Fruit fly (Drosophila melanogaster) whole organism, embryonic: ENCODE measurements around the gene CG13766.
A peak's percentile ranks its signal among the peaks of the same experiment; 100 is the strongest.

Source experiments
- Adf1 ChIP-seq: fragments of 200-800 bp; sonication (Bioruptor generic); IDR thresholded peaks from 2 replicates; pipeline ENCODE4 v1.3.6; 2022; ENCODE audit warnings: missing biosample characterization, missing genetic modification characterization
- Bgb ChIP-seq: fragments of 200-800 bp; sonication (Bioruptor generic); IDR thresholded peaks from 2 replicates; pipeline ENCODE4 v1.3.6; 2022; ENCODE audit warnings: missing biosample characterization, missing genetic modification characterization; ENCODE audit not compliant: partially characterized antibody
- Bteb2 ChIP-seq: fragments of 200-800 bp; sonication (Bioruptor generic); optimal IDR thresholded peaks from 2 replicates; lab custom pipeline; 2016; ENCODE audit warnings: missing biosample characterization, missing genetic modification characterization
- CG10565 ChIP-seq: fragments of 200-800 bp; sonication (Bioruptor generic); optimal IDR thresholded peaks from 3 replicates; lab custom pipeline; 2016; ENCODE audit warnings: missing biosample characterization, mild to moderate bottlenecking, missing genetic modification characterization
- CG11247 ChIP-seq: fragments of 200-800 bp; sonication (Bioruptor generic); IDR thresholded peaks from 2 replicates; pipeline ENCODE4 v1.3.6; 2022; ENCODE audit warnings: missing biosample characterization, missing genetic modification characterization
- CG11398 ChIP-seq: fragments of 200-800 bp; sonication (Bioruptor generic); optimal IDR thresholded peaks from 2 replicates; lab custom pipeline; 2016; ENCODE audit warnings: missing biosample characterization, missing genetic modification characterization
- CG11504 ChIP-seq: fragments of 200-800 bp; sonication (Bioruptor generic); optimal IDR thresholded peaks from 3 replicates; lab custom pipeline; 2019; ENCODE audit warnings: missing biosample characterization, mild to moderate bottlenecking, missing genetic modification characterization, moderate library complexity
- CG12299 ChIP-seq: fragments of 200-800 bp; sonication (Bioruptor generic); optimal IDR thresholded peaks from 2 replicates; lab custom pipeline; 2018; ENCODE audit warnings: missing biosample characterization, mild to moderate bottlenecking, missing genetic modification characterization
- CG13287 ChIP-seq: fragments of 200-800 bp; sonication (Bioruptor generic); IDR thresholded peaks from 2 replicates; pipeline ENCODE4 v1.3.6; 2022; ENCODE audit warnings: missing biosample characterization, missing genetic modification characterization; ENCODE audit not compliant: partially characterized antibody
- CG13296 ChIP-seq: fragments of 200-800 bp; sonication (Bioruptor generic); optimal IDR thresholded peaks from 3 replicates; lab custom pipeline; 2018; ENCODE audit warnings: missing biosample characterization, mild to moderate bottlenecking, missing genetic modification characterization
- CG13624 ChIP-seq: fragments of 200-800 bp; sonication (Bioruptor generic); optimal IDR thresholded peaks from 2 replicates; lab custom pipeline; 2016; ENCODE audit warnings: missing biosample characterization, missing genetic modification characterization
- CG14441 ChIP-seq: fragments of 200-800 bp; sonication (Bioruptor generic); IDR thresholded peaks from 2 replicates; pipeline ENCODE4 v1.3.6; 2022; ENCODE audit warnings: missing biosample characterization, missing genetic modification characterization
- CG16813 ChIP-seq: fragments of 200-800 bp; sonication (Bioruptor generic); IDR thresholded peaks from 3 replicates; pipeline ENCODE4 v1.3.6; 2022; ENCODE audit warnings: missing biosample characterization, missing genetic modification characterization; ENCODE audit not compliant: partially characterized antibody
- CG17612 ChIP-seq: fragments of 200-800 bp; sonication (Bioruptor generic); IDR thresholded peaks from 2 replicates; pipeline ENCODE4 v1.3.6; 2022; ENCODE audit warnings: missing biosample characterization, missing genetic modification characterization
- CG2202 ChIP-seq: fragments of 200-800 bp; sonication (Bioruptor generic); optimal IDR thresholded peaks from 2 replicates; lab custom pipeline; 2018; ENCODE audit warnings: missing biosample characterization, mild to moderate bottlenecking, missing genetic modification characterization
- CG31388 ChIP-seq: fragments of 200-800 bp; sonication (Bioruptor generic); optimal IDR thresholded peaks from 2 replicates; lab custom pipeline; 2016; ENCODE audit warnings: missing biosample characterization, missing genetic modification characterization
- CG3407 ChIP-seq: fragments of 200-800 bp; sonication (Bioruptor generic); optimal IDR thresholded peaks from 2 replicates; lab custom pipeline; 2018; ENCODE audit warnings: missing biosample characterization, mild to moderate bottlenecking, missing genetic modification characterization
- CG3847 ChIP-seq: fragments of 200-800 bp; sonication (Bioruptor generic); IDR thresholded peaks from 2 replicates; pipeline ENCODE4 v1.3.6; 2022; ENCODE audit warnings: missing biosample characterization, missing genetic modification characterization
- CG5180 ChIP-seq: fragments of 200-800 bp; sonication (Bioruptor generic); optimal IDR thresholded peaks from 3 replicates; lab custom pipeline; 2017; ENCODE audit warnings: missing biosample characterization, missing genetic modification characterization, mild to moderate bottlenecking, moderate library complexity, missing genetic modification reagents
- CG8478 ChIP-seq: fragments of >200 bp; optimal IDR thresholded peaks from 2 replicates; lab custom pipeline; 2018
- Gug ChIP-seq: fragments of 200-800 bp; sonication (Bioruptor generic); IDR thresholded peaks from 4 replicates; pipeline ENCODE4 v1.3.6; 2022; ENCODE audit warnings: missing biosample characterization, missing genetic modification characterization
- Hey ChIP-seq: fragments of 200-800 bp; sonication (Bioruptor generic); optimal IDR thresholded peaks from 3 replicates; lab custom pipeline; 2018; ENCODE audit warnings: missing biosample characterization, mild to moderate bottlenecking, missing genetic modification characterization
- Hmx ChIP-seq: fragments of 200-800 bp; sonication (Bioruptor generic); optimal IDR thresholded peaks from 2 replicates; lab custom pipeline; 2016; ENCODE audit warnings: missing biosample characterization, missing genetic modification characterization
- Lim3 ChIP-seq: fragments of 200-800 bp; sonication (Bioruptor generic); IDR thresholded peaks from 2 replicates; pipeline ENCODE4 v1.3.6; 2022; ENCODE audit warnings: missing biosample characterization, missing genetic modification characterization
- MESR4 ChIP-seq: fragments of 200-800 bp; sonication (Bioruptor generic); optimal IDR thresholded peaks from 2 replicates; lab custom pipeline; 2018; ENCODE audit warnings: missing biosample characterization, mild to moderate bottlenecking, missing genetic modification characterization, moderate library complexity
- MTF-1 ChIP-seq: fragments of 200-800 bp; sonication (Bioruptor generic); optimal IDR thresholded peaks from 2 replicates; lab custom pipeline; 2018; ENCODE audit warnings: missing biosample characterization, mild to moderate bottlenecking, missing genetic modification characterization, borderline replicate concordance
- Nf-YC ChIP-seq: fragments of 200-800 bp; optimal IDR thresholded peaks from 3 replicates; lab custom pipeline; 2019; ENCODE audit warnings: missing biosample characterization, mild to moderate bottlenecking, missing genetic modification characterization, moderate library complexity
- Rfx ChIP-seq: fragments of 200-800 bp; sonication (Bioruptor generic); IDR thresholded peaks from 2 replicates; pipeline ENCODE4 v1.3.6; 2022; ENCODE audit warnings: missing biosample characterization, missing genetic modification characterization
- Sox102F ChIP-seq: fragments of 200-800 bp; sonication (Bioruptor generic); optimal IDR thresholded peaks from 2 replicates; lab custom pipeline; 2018; ENCODE audit warnings: missing biosample characterization, mild to moderate bottlenecking, missing genetic modification characterization, moderate library complexity
- ab ChIP-seq: fragments of 200-800 bp; sonication (Bioruptor generic); optimal IDR thresholded peaks from 2 replicates; lab custom pipeline; 2016; ENCODE audit warnings: missing biosample characterization, missing genetic modification characterization
- aop ChIP-seq: fragments of 200-800 bp; sonication (Bioruptor generic); IDR thresholded peaks from 2 replicates; pipeline ENCODE4 v1.3.6; 2022; ENCODE audit warnings: missing biosample characterization, missing genetic modification characterization
- ara ChIP-seq: fragments of 200-800 bp; sonication (Bioruptor generic); IDR thresholded peaks from 2 replicates; pipeline ENCODE4 v1.3.6; 2022; ENCODE audit warnings: missing biosample characterization, missing genetic modification characterization
- bbx ChIP-seq: fragments of 200-800 bp; sonication (Bioruptor generic); IDR thresholded peaks from 2 replicates; pipeline ENCODE4 v1.3.6; 2022; ENCODE audit warnings: missing biosample characterization, missing genetic modification characterization; ENCODE audit not compliant: partially characterized antibody
- br ChIP-seq: fragments of >200 bp; optimal IDR thresholded peaks from 2 replicates; lab custom pipeline; 2017
- caup ChIP-seq: fragments of 200-800 bp; sonication (Bioruptor generic); optimal IDR thresholded peaks from 3 replicates; lab custom pipeline; 2017; ENCODE audit warnings: missing biosample characterization, mild to moderate bottlenecking, missing genetic modification characterization, moderate library complexity; ENCODE audit not compliant: severe bottlenecking
- ci ChIP-seq: fragments of 200-800 bp; sonication (Bioruptor generic); IDR thresholded peaks from 3 replicates; pipeline ENCODE4 v1.3.6; 2022; ENCODE audit warnings: missing biosample characterization, missing genetic modification characterization
- crp ChIP-seq, 2 experiments: fragments of 200-800 bp; sonication (Bioruptor generic); optimal IDR thresholded peaks; 2 replicates in 1 of 2; 3 replicates in 1 of 2; lab custom pipeline; 2017; ENCODE audit warnings: missing biosample characterization in 2 of 2, missing genetic modification characterization in 2 of 2, mild to moderate bottlenecking in 1 of 2, moderate library complexity in 1 of 2
- dimm ChIP-seq: fragments of 200-800 bp; sonication (Bioruptor generic); IDR thresholded peaks from 2 replicates; pipeline ENCODE4 v1.3.6; 2022; ENCODE audit warnings: missing biosample characterization, missing genetic modification characterization
- exex ChIP-seq: fragments of 200-800 bp; sonication (Bioruptor generic); optimal IDR thresholded peaks from 4 replicates; lab custom pipeline; 2018; ENCODE audit warnings: missing biosample characterization, mild to moderate bottlenecking, missing genetic modification characterization, moderate library complexity
- ftz-f1 ChIP-seq: fragments of 200-800 bp; sonication (Bioruptor generic); optimal IDR thresholded peaks from 2 replicates; lab custom pipeline; 2016; ENCODE audit warnings: missing biosample characterization, missing genetic modification characterization
- gem ChIP-seq: fragments of 200-800 bp; sonication (Bioruptor generic); optimal IDR thresholded peaks from 2 replicates; lab custom pipeline; 2019; ENCODE audit warnings: missing biosample characterization, mild to moderate bottlenecking, missing genetic modification characterization, moderate library complexity
- hbn ChIP-seq: fragments of 200-800 bp; sonication (Bioruptor generic); IDR thresholded peaks from 2 replicates; pipeline ENCODE4 v1.3.6; 2022; ENCODE audit warnings: missing biosample characterization, missing genetic modification characterization; ENCODE audit not compliant: partially characterized antibody
- jing ChIP-seq: fragments of 200-800 bp; sonication (Bioruptor generic); optimal IDR thresholded peaks from 2 replicates; lab custom pipeline; 2018; ENCODE audit warnings: missing biosample characterization, mild to moderate bottlenecking, missing genetic modification characterization
- ken ChIP-seq: fragments of 200-800 bp; sonication (Bioruptor generic); IDR thresholded peaks from 3 replicates; pipeline ENCODE4 v1.3.6; 2022; ENCODE audit warnings: missing biosample characterization, missing genetic modification characterization
- klu ChIP-seq: fragments of 200-800 bp; sonication (Bioruptor generic); IDR thresholded peaks from 2 replicates; pipeline ENCODE4 v1.3.6; 2022; ENCODE audit warnings: missing biosample characterization, missing genetic modification characterization
- lab ChIP-seq: fragments of 200-800 bp; sonication (Bioruptor generic); optimal IDR thresholded peaks from 3 replicates; lab custom pipeline; 2017; ENCODE audit warnings: missing biosample characterization, missing genetic modification characterization, mild to moderate bottlenecking, moderate library complexity, missing genetic modification reagents
- nom ChIP-seq: fragments of 200-800 bp; sonication (Bioruptor generic); optimal IDR thresholded peaks from 2 replicates; lab custom pipeline; 2017; ENCODE audit warnings: missing biosample characterization, missing genetic modification characterization, mild to moderate bottlenecking, moderate library complexity, missing genetic modification reagents
- odd ChIP-seq: fragments of 200-800 bp; sonication (Bioruptor generic); optimal IDR thresholded peaks from 2 replicates; lab custom pipeline; 2017; ENCODE audit warnings: missing biosample characterization, mild to moderate bottlenecking, missing genetic modification characterization
- org-1 ChIP-seq: fragments of 200-800 bp; sonication (Bioruptor generic); optimal IDR thresholded peaks from 2 replicates; lab custom pipeline; 2017; ENCODE audit warnings: missing biosample characterization, missing genetic modification characterization
- pho ChIP-seq: fragments of 200-800 bp; sonication (Bioruptor generic); optimal IDR thresholded peaks from 2 replicates; lab custom pipeline; 2016; ENCODE audit warnings: missing biosample characterization, missing genetic modification characterization
- pnt ChIP-seq: fragments of 200-800 bp; sonication (Bioruptor generic); optimal IDR thresholded peaks from 3 replicates; lab custom pipeline; 2016; ENCODE audit warnings: missing biosample characterization, missing genetic modification characterization
- sug ChIP-seq: fragments of 200-800 bp; optimal IDR thresholded peaks from 2 replicates; lab custom pipeline; 2019; ENCODE audit warnings: missing biosample characterization, mild to moderate bottlenecking, missing genetic modification characterization, moderate library complexity
- unc-4 ChIP-seq: fragments of 200-800 bp; sonication (Bioruptor generic); IDR thresholded peaks from 2 replicates; pipeline ENCODE4 v1.3.6; 2022; ENCODE audit warnings: missing biosample characterization, missing genetic modification characterization; ENCODE audit not compliant: partially characterized antibody

The CG13766 gene

DNA sequence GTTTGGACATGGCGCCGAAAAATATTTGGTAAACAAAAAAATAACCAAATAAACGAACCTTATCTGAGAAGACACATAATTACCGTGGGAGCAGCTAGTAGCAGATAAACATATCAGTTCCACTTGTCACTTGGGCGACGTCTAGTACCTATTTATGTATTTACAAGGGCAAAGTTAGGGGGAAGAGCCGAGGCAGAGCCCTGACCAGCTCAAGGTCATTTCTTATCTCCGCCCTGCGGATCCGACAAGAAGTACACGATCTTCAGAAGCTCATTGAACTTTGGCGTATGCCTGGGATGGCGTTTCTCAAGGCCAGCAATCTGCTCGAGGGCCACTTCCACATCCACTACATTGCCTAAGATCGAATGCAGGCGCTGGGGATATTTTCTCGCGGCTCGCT, 1.0 kb downstream of the CG13766 start (continued):
- TF ChIP-seq ci, result 0 out of 3 replicates have a peak, but pooled peaks have one; percentile 51
- peak; percentile 86 for TF ChIP-seq ftz-f1 (GFP tag; lab: Kevin White, UChicago)
- TF ChIP-seq hbn, result no peak
- TF ChIP-seq CG2202 (tag; lab: Kevin White, UChicago), result no peak
- TF ChIP-seq Lim3 (GFP tag; lab: Robert Waterston, UW), result no peak
- TF ChIP-seq caup, result no peak
- no peak for TF ChIP-seq Nf-YC
- TF ChIP-seq CG5180 (GFP tag; lab: Kevin White, UChicago), result no peak
- TF ChIP-seq Bgb (GFP tag; lab: Robert Waterston, UW), result no peak
- no peak for TF ChIP-seq Sox102F
- TF ChIP-seq CG11247 (GFP tag; lab: Robert Waterston, UW), result no peak
- TF ChIP-seq Hmx (GFP tag; lab: Kevin White, UChicago), result no peak
- TF ChIP-seq CG10565 (GFP tag; lab: Kevin White, UChicago), result no peak
- no peak for TF ChIP-seq nom
- TF ChIP-seq gem (tag; lab: Kevin White, UChicago), result no peak
- TF ChIP-seq CG13296, result no peak
- no peak for TF ChIP-seq dimm (GFP tag; lab: Robert Waterston, UW)
- TF ChIP-seq lab, result no peak
- no peak for TF ChIP-seq ab (GFP tag; lab: Kevin White, UChicago)
- no peak for TF ChIP-seq CG3847 (GFP tag; lab: Robert Waterston, UW)
- no peak for TF ChIP-seq klu (GFP tag; lab: Robert Waterston, UW)
- no peak for TF ChIP-seq Gug (GFP tag; lab: Robert Waterston, UW)
- TF ChIP-seq org-1 (GFP tag; lab: Kevin White, UChicago), result no peak
- no peak for TF ChIP-seq ken (GFP tag; lab: Robert Waterston, UW)
- TF ChIP-seq pho (GFP tag; lab: Kevin White, UChicago), result no peak
- no peak for TF ChIP-seq CG12299 (tag; lab: Kevin White, UChicago)
- no peak for TF ChIP-seq ara
- TF ChIP-seq CG13624, result no peak
- TF ChIP-seq Hey (tag; lab: Kevin White, UChicago), result peak; percentile 55
- no peak for TF ChIP-seq CG14441 (GFP tag; lab: Robert Waterston, UW)
- TF ChIP-seq CG3407 (GFP tag; lab: Kevin White, UChicago), result no peak

DNA sequence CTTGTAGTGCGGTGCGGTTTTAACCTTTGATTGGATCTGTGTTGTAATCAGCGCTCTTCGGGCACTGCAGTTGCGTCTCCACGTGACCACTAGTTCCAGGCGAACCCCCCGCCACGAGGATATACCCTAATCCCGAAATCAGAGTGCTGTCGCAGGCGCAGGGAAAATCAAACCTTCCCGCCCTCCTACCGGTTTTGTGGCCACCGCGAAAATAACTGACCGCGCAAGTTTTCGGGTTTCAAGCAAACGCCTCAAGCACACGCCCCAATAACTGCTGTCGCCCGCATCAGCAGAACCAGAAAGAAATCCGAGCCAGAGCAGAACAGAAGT, 3.7 kb downstream of the CG13766 start:
- TF ChIP-seq br (lab: Kevin White, UChicago) (no peak), sug (peak; percentile 16), Adf1 (GFP tag; lab: Robert Waterston, UW) (no peak), Hey (tag; lab: Kevin White, UChicago) (no peak), MESR4 (GFP tag; lab: Kevin White, UChicago) (peak; percentile 60), aop (GFP tag; lab: Robert Waterston, UW) (no peak), pnt (GFP tag; lab: Kevin White, UChicago) (no peak), CG16813 (GFP tag; lab: Robert Waterston, UW) (peak; percentile 12; the same call in 1 of the 3 replicates), CG8478 (lab: Kevin White, UChicago) (no peak), jing (GFP tag; lab: Kevin White, UChicago) (no peak), odd (GFP tag; lab: Kevin White, UChicago) (no peak), CG17612 (no peak), CG11398 (no peak), Rfx (GFP tag; lab: Robert Waterston, UW) (no peak), CG13287 (GFP tag; lab: Robert Waterston, UW) (0 out of 2 replicates have a peak, but pooled peaks have one; percentile 18), bbx (GFP tag; lab: Robert Waterston, UW) (no peak), exex (tag; lab: Kevin White, UChicago) (no peak), CG11504 (no peak), MTF-1 (no peak), crp (GFP tag; optimal IDR thresholded peaks at IDR 0.05; lab: Kevin White, UChicago) (peak in 1 of 2 experiments; percentile 39), CG31388 (GFP tag; lab: Kevin White, UChicago) (no peak), unc-4 (GFP tag; lab: Robert Waterston, UW) (0 out of 2 replicates have a peak, but pooled peaks have one; percentile 14), lab (no peak), Bteb2 (GFP tag; lab: Kevin White, UChicago) (no peak)
